Fruit fly (Drosophila melanogaster): Measurements from ENCODE around the gene CG10428.

Gene CG10428

dm6 chr2L:18951674-18952073 lies 3.0 kb downstream of the CG10428 start, which contains the start of gene Nedd8 (continued):
- TF ChIP-seq CG14667 (GFP tag; IDR thresholded peaks at IDR 0.05) (no peak), CG9932 (GFP tag; IDR thresholded peaks at IDR 0.05) (peak; percentile 30; the same call in 1 of the 2 replicates), dmrt99B (tag; optimal IDR thresholded peaks at IDR 0.05) (no peak), MTF-1 (GFP tag; optimal IDR thresholded peaks at IDR 0.05; ENCODE audit: borderline replicate concordance) (no peak), tup (GFP tag; optimal IDR thresholded peaks at IDR 0.05) (no peak), YL-1 (GFP tag; optimal IDR thresholded peaks at IDR 0.05) (peak; percentile 75), Mes4 (GFP tag; optimal IDR thresholded peaks at IDR 0.05) (no peak), gfzf (GFP tag; optimal IDR thresholded peaks at IDR 0.05) (peak; percentile 63), Sox100B (GFP tag; optimal IDR thresholded peaks at IDR 0.05) (no peak), Fer3 (tag; optimal IDR thresholded peaks at IDR 0.05) (no peak), peb (GFP tag; IDR thresholded peaks at IDR 0.05) (no peak), CG11093 (GFP tag; IDR thresholded peaks at IDR 0.05) (no peak), CTCF (GFP tag; optimal IDR thresholded peaks at IDR 0.05) (peak; percentile 62), CG2199 (GFP tag; IDR thresholded peaks at IDR 0.05) (no peak), da (GFP tag; optimal IDR thresholded peaks at IDR 0.05) (no peak), Hr3 (GFP tag; optimal IDR thresholded peaks at IDR 0.05) (no peak), ro (GFP tag; IDR thresholded peaks at IDR 0.05) (no peak), Oli (tag; optimal IDR thresholded peaks at IDR 0.05) (no peak), psq (GFP tag; optimal IDR thresholded peaks at IDR 0.05) (no peak), CG17912 (GFP tag; optimal IDR thresholded peaks at IDR 0.05) (no peak), Xbp1 (GFP tag; optimal IDR thresholded peaks at IDR 0.05) (no peak), Dad (GFP tag; optimal IDR thresholded peaks at IDR 0.05) (no peak), seq (GFP tag; IDR thresholded peaks at IDR 0.05) (no peak), CG1024 (GFP tag; IDR thresholded peaks at IDR 0.05) (no peak), CG4282 (GFP tag; optimal IDR thresholded peaks at IDR 0.05) (no peak), CG11696 (GFP tag; IDR thresholded peaks at IDR 0.05) (no peak), Atf6 (GFP tag; IDR thresholded peaks at IDR 0.05) (no peak), twi (tag; optimal IDR thresholded peaks at IDR 0.05) (no peak), CrebB (tag; optimal IDR thresholded peaks at IDR 0.05) (no peak), CG4820 (GFP tag; optimal IDR thresholded peaks at IDR 0.05) (no peak), CG2120 (GFP tag; optimal IDR thresholded peaks at IDR 0.05) (peak; percentile 46), fru (optimal IDR thresholded peaks at IDR 0.05) (no peak), HmgZ (tag; optimal IDR thresholded peaks at IDR 0.05) (peak; percentile 63), chif (GFP tag; optimal IDR thresholded peaks at IDR 0.05) (no peak), CG12769 (tag; optimal IDR thresholded peaks at IDR 0.05) (no peak), CG12942 (GFP tag; optimal IDR thresholded peaks at IDR 0.05) (no peak), eve (GFP tag; optimal IDR thresholded peaks at IDR 0.05) (no peak), HLH54F (GFP tag; optimal IDR thresholded peaks at IDR 0.05) (no peak), CG4707 (GFP tag; optimal IDR thresholded peaks at IDR 0.05) (no peak), tx (GFP tag; optimal IDR thresholded peaks at IDR 0.05) (no peak), CG1233 (GFP tag; optimal IDR thresholded peaks at IDR 0.05) (no peak), CG10267 (tag; optimal IDR thresholded peaks at IDR 0.05) (peak; percentile 71), jigr1 (GFP tag; IDR thresholded peaks at IDR 0.05) (no peak), dm (GFP tag; optimal IDR thresholded peaks at IDR 0.05) (no peak), D19B (GFP tag; optimal IDR thresholded peaks at IDR 0.05) (no peak), Dek (tag; optimal IDR thresholded peaks at IDR 0.05) (peak; percentile 5), Fer1 (GFP tag; optimal IDR thresholded peaks at IDR 0.05) (no peak), repo (GFP tag; optimal IDR thresholded peaks at IDR 0.05) (no peak), CG7745 (tag; optimal IDR thresholded peaks at IDR 0.05) (no peak), CG30403 (GFP tag; optimal IDR thresholded peaks at IDR 0.05) (no peak), en (GFP tag; optimal IDR thresholded peaks at IDR 0.05) (no peak), ham (GFP tag; IDR thresholded peaks at IDR 0.05) (no peak), CG4854 (GFP tag; optimal IDR thresholded peaks at IDR 0.05) (no peak), gem (tag; optimal IDR thresholded peaks at IDR 0.05) (no peak)
